Worm (Caenorhabditis elegans): ENCODE results near the gene dyf-13.

The dyf-13 gene

DNA sequence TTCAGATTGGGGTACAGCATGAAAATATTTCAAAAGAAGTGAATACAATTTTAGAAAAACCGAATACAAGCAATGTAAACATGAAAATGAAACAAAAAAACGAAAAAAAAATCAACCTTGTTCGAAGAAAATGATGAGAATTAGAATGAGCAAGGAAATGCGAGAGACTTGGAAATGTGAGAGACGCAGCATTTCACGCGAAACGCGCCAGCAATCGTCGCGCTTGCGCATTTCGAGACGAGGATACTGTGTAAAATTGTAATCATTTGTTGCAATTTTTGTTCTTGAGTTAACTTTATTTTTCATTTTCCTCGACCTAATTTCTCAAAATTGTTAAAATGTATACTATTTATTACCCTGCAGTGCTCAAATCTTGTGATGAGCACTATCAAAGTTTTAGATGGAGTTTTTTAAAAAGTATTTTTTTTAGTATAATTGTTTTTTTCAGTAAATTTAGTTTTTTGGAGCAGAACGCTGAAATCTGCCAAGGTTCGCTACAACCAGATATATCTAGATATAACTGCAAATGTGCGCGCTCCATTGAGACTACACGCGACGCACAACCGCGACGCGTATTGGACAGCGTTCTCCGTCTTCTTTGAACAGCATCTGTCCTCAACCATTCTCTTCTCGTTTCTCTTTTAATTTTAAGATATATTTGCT lies 19.1 kb downstream of the dyf-13 start, which contains the start of gene fust-1:
Gene fust-1, plus strand, starts transcription at position 613 of the 663 bp plus-strand sequence.
- TF ChIP-seq tab-1 (GFP tag; IDR thresholded peaks at IDR 0.05): peak; percentile 72; the same call in 1 of the 2 replicates
- TF ChIP-seq ztf-23 (GFP tag; IDR thresholded peaks at IDR 0.05): peak; percentile 87
- TF ChIP-seq ref-1 (GFP tag; conservative IDR thresholded peaks at IDR 0.05): no peak
- no peak for TF ChIP-seq T22C8.4 (GFP tag; IDR thresholded peaks at IDR 0.05)
- TF ChIP-seq flt-1 (GFP tag; IDR thresholded peaks at IDR 0.05): peak; percentile 84
- TF ChIP-seq cog-1 (tag; optimal IDR thresholded peaks at IDR 0.05): peak; percentile 94
- TF ChIP-seq klf-2 (GFP tag; conservative IDR thresholded peaks at IDR 0.05): peak; percentile 69; the same call in 1 of the 2 replicates
- peak; percentile 56 for TF ChIP-seq med-1 (GFP tag; optimal IDR thresholded peaks at IDR 0.05; ENCODE audit: insufficient read depth)
- no peak for TF ChIP-seq ztf-29 (GFP tag; IDR thresholded peaks at IDR 0.05)

- TF ChIP-seq ref-1 (GFP tag; conservative IDR thresholded peaks at IDR 0.05): no peak
Observed at ce11 chrII:7148099-7148498, 23.1 kb downstream of the dyf-13 start, which contains the start of gene T07F8.1. T07F8.1 (plus strand) TSS chrII:7148399.

DNA sequence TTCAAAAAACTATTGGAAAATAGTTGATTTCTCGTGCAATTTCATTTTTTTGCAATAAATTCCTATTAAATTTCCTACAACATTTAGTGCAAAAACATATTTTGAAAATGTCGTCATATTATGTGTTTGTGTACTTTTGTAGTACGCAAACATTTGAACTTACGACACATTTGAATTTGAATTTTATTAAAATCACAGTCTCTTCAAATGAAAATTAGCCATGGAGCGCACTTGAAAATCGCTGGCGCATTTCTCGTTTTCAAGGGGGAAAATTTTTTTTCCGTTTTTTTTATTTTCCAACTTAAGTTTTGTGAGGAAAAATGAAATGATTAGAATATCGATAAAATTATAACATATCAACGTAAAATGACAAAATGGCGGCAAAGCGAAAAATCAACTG lies 23.6 kb downstream of the dyf-13 start:
- TF ChIP-seq med-1 (GFP tag; optimal IDR thresholded peaks at IDR 0.05; ENCODE audit: insufficient read depth) (no peak), ref-1 (GFP tag; conservative IDR thresholded peaks at IDR 0.05) (no peak), T22C8.4 (GFP tag; IDR thresholded peaks at IDR 0.05) (no peak), ztf-23 (GFP tag; IDR thresholded peaks at IDR 0.05) (no peak), flt-1 (GFP tag; IDR thresholded peaks at IDR 0.05) (no peak), tab-1 (GFP tag; IDR thresholded peaks at IDR 0.05) (no peak), cog-1 (tag; optimal IDR thresholded peaks at IDR 0.05) (no peak), ztf-29 (GFP tag; IDR thresholded peaks at IDR 0.05) (no peak), klf-2 (GFP tag; conservative IDR thresholded peaks at IDR 0.05) (no peak)

DNA sequence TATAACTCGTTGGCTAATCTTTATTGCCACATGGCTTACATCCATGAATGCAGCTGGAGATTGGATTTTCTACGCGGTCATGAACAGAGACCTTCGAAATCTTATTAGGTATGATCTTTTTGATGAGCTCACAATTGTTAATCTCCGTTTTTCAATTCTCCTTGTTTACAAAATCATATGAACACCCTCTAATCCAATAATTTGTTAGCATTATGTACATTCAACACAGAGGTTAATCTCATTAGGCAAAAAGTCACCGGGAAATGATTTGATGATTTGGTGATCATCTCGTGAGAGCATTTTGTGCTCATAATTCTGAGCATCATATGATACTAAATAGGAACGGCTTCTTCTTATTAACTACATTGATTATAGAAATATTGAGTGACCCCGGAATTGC lies 24.9 kb downstream of the dyf-13 start:
- TF ChIP-seq ztf-23 (GFP tag; IDR thresholded peaks at IDR 0.05) (no peak), tab-1 (GFP tag; IDR thresholded peaks at IDR 0.05) (no peak), ztf-29 (GFP tag; IDR thresholded peaks at IDR 0.05) (no peak), ref-1 (GFP tag; conservative IDR thresholded peaks at IDR 0.05) (no peak), med-1 (GFP tag; optimal IDR thresholded peaks at IDR 0.05; ENCODE audit: insufficient read depth) (no peak)

- TF ChIP-seq klf-2 (GFP tag; conservative IDR thresholded peaks at IDR 0.05) (no peak), cog-1 (tag; optimal IDR thresholded peaks at IDR 0.05) (no peak), ref-1 (GFP tag; conservative IDR thresholded peaks at IDR 0.05) (no peak), flt-1 (GFP tag; IDR thresholded peaks at IDR 0.05) (no peak), med-1 (GFP tag; optimal IDR thresholded peaks at IDR 0.05; ENCODE audit: insufficient read depth) (no peak), ztf-29 (GFP tag; IDR thresholded peaks at IDR 0.05) (no peak), ztf-23 (GFP tag; IDR thresholded peaks at IDR 0.05) (no peak), tab-1 (GFP tag; IDR thresholded peaks at IDR 0.05) (no peak), T22C8.4 (GFP tag; IDR thresholded peaks at IDR 0.05) (no peak)
Observed at ce11 chrII:7144307-7144706, 26.8 kb downstream of the dyf-13 start, which contains the start of gene npr-31. npr-31 (plus strand) TSS chrII:7144607.

DNA sequence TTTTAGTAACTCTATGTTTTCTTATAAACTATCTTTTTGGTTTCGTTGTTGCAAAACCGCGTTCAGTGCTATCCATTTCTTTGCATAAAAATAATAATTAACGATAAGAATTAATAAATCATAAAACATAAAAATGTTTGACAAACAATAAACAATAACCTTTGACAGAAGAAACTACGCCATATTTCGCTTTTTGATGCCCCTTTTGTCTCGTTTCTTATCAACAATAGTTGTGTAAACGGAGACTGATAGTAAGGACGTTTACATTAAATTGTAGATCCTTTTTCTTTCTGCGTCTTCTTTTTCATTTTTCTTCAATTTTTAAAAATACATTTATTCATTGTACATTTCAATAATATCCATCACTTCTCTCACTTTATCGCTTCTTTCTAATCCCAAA lies 32.1 kb downstream of the dyf-13 start:
- TF ChIP-seq cog-1 (tag; optimal IDR thresholded peaks at IDR 0.05) (no peak), ztf-23 (GFP tag; IDR thresholded peaks at IDR 0.05) (no peak), flt-1 (GFP tag; IDR thresholded peaks at IDR 0.05) (no peak), med-1 (GFP tag; optimal IDR thresholded peaks at IDR 0.05; ENCODE audit: insufficient read depth) (no peak), T22C8.4 (GFP tag; IDR thresholded peaks at IDR 0.05) (no peak), ztf-29 (GFP tag; IDR thresholded peaks at IDR 0.05) (no peak), tab-1 (GFP tag; IDR thresholded peaks at IDR 0.05) (no peak)

DNA sequence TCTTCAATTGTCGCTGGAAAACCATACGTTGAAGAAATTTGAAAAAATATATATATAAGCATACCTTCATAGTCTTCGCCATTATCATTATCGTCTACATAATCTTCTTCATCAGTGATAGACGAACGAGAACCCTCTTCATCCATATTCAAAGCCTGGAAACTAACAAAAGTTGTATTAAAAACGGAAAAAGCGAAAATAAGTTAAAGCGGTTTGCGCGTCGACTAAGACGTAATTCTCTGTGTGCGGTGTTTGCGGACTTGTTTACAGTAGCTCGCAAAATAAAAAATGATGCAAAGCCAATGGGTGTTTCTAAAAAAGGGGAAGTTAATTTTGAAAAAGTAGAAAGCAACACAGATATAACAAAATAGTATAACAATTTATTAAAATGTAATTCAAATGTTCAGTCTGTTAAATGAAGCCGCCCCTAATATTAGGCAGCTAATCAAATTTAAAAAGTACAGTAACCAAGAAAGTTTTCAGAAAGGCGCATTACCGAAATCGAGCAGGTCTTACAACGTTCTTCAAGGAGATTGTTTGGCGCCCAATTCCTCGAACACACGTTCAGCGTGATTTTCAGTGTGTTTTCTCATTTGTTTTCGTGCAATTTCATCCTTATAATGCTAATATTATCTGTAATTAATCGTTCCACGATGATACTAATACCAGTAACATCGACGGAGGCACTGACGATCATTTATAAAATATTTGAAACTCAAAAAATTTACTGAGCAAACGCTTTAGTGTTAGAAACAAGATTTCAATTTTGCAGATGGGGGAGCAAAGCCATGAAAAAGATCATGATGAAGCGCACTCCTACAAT lies 39.1 kb downstream of the dyf-13 start, which contains the start of the genes T07F8.4 and gld-3:
Gene T07F8.4, minus strand, starts transcription at position 162 of the 823 bp plus-strand sequence.
Gene gld-3, plus strand, starts transcription at position 773 of the 823 bp plus-strand sequence.
- TF ChIP-seq med-1 (GFP tag; optimal IDR thresholded peaks at IDR 0.05; ENCODE audit: insufficient read depth): no peak
- no peak for TF ChIP-seq ztf-23 (GFP tag; IDR thresholded peaks at IDR 0.05)
- no peak for TF ChIP-seq klf-2 (GFP tag; conservative IDR thresholded peaks at IDR 0.05)
- TF ChIP-seq tab-1 (GFP tag; IDR thresholded peaks at IDR 0.05): no peak
- no peak for TF ChIP-seq flt-1 (GFP tag; IDR thresholded peaks at IDR 0.05)
- TF ChIP-seq cog-1 (tag; optimal IDR thresholded peaks at IDR 0.05): no peak
- no peak for TF ChIP-seq ztf-29 (GFP tag; IDR thresholded peaks at IDR 0.05)
- TF ChIP-seq T22C8.4 (GFP tag; IDR thresholded peaks at IDR 0.05): no peak
- TF ChIP-seq ref-1 (GFP tag; conservative IDR thresholded peaks at IDR 0.05): no peak

ce11 chrII:7126457-7126856 lies 44.7 kb downstream of the dyf-13 start, which contains the start of gene F10E7.1:
F10E7.1 (plus strand) TSS chrII:7126757.
- TF ChIP-seq med-1 (GFP tag; optimal IDR thresholded peaks at IDR 0.05; ENCODE audit: insufficient read depth) (no peak), ztf-23 (GFP tag; IDR thresholded peaks at IDR 0.05) (no peak), klf-2 (GFP tag; conservative IDR thresholded peaks at IDR 0.05) (no peak), cog-1 (tag; optimal IDR thresholded peaks at IDR 0.05) (no peak), flt-1 (GFP tag; IDR thresholded peaks at IDR 0.05) (no peak), T22C8.4 (GFP tag; IDR thresholded peaks at IDR 0.05) (no peak), tab-1 (GFP tag; IDR thresholded peaks at IDR 0.05) (no peak), ref-1 (GFP tag; conservative IDR thresholded peaks at IDR 0.05) (no peak), ztf-29 (GFP tag; IDR thresholded peaks at IDR 0.05) (no peak)

DNA sequence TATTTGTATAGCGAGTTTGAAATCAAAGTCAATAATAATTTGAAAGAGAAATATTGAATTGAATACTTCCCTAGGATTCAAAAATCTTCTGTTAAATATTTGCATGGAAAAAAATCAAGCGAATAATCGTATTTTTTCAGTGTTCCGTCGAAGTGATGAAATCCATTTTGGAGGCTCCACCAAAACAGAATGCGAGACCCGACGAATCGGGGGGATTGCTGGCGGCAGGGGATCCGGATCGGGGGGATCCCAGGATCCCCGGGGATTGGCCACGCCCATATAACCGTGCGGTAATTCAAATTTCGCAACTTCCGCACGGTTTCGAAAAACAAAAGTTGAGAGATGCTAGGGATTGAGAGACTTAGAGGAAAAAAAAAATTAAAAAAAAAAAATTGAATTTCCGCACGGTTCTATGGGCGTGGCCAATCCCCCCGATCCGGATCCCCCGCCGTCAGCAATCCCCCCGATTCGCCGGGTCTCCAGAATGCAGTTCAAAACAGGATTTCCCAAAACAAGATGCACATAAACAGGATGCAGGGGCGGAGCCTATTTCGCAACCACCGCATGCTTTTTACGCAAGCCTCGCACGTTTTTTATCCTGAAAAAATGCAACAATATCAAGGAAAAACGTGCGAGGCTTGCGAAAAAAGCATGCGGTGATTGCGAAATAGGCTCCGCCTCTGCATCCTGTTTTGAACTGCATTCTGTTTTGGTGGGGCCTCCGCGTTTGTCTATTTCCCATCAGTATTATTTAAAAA lies 48.3 kb downstream of the dyf-13 start, which contains the start of gene F10E7.11:
Gene F10E7.11, minus strand, starts transcription at position 232 of the 758 bp plus-strand sequence.
- TF ChIP-seq ztf-23 (GFP tag; IDR thresholded peaks at IDR 0.05): no peak
- no peak for TF ChIP-seq klf-2 (GFP tag; conservative IDR thresholded peaks at IDR 0.05)
- TF ChIP-seq tab-1 (GFP tag; IDR thresholded peaks at IDR 0.05): no peak
